Worm (Caenorhabditis elegans): Measurements from ENCODE around the gene cyn-8.

cyn-8 gene

ce11 chrX:8919323-8919722 is 8.2 kb downstream of the cyn-8 start, which contains the start of gene nlp-14:
TSS of gene nlp-14 (minus strand) at chrX:8919423.
- no peak for TF ChIP-seq unc-62 (GFP tag; optimal IDR thresholded peaks at IDR 0.05)

ce11 chrX:8921221-8921620 is 10.1 kb downstream of the cyn-8 start:
- no peak for TF ChIP-seq unc-62 (GFP tag; optimal IDR thresholded peaks at IDR 0.05)

ce11 chrX:8925443-8925842 is 14.3 kb downstream of the cyn-8 start:
- no peak for TF ChIP-seq unc-62 (GFP tag; optimal IDR thresholded peaks at IDR 0.05)

- TF ChIP-seq unc-62 (GFP tag; optimal IDR thresholded peaks at IDR 0.05), result no peak
These were observed 15.2 kb downstream of the cyn-8 start for ce11 chrX:8926341-8926740.

ce11 chrX:8926865-8927264 is 15.8 kb downstream of the cyn-8 start:
- TF ChIP-seq unc-62 (GFP tag; optimal IDR thresholded peaks at IDR 0.05), result no peak

ce11 chrX:8929688-8930087 is 18.6 kb downstream of the cyn-8 start:
- TF ChIP-seq unc-62 (GFP tag; optimal IDR thresholded peaks at IDR 0.05), result no peak

ce11 chrX:8930879-8931278 is 19.8 kb downstream of the cyn-8 start, which contains the start of gene acs-22:
TSS of gene acs-22 (plus strand) at chrX:8931179.
- TF ChIP-seq unc-62 (GFP tag; optimal IDR thresholded peaks at IDR 0.05), result no peak

- TF ChIP-seq unc-62 (GFP tag; optimal IDR thresholded peaks at IDR 0.05), result no peak
These were observed 20.6 kb downstream of the cyn-8 start for ce11 chrX:8931647-8932046.

- no peak for TF ChIP-seq unc-62 (GFP tag; optimal IDR thresholded peaks at IDR 0.05)
These were observed 21.3 kb downstream of the cyn-8 start for ce11 chrX:8932387-8932786.

- no peak for TF ChIP-seq unc-62 (GFP tag; optimal IDR thresholded peaks at IDR 0.05)
These were observed 22.4 kb downstream of the cyn-8 start for ce11 chrX:8933508-8933907.

ce11 chrX:8934246-8934645 is 23.2 kb downstream of the cyn-8 start:
- no peak for TF ChIP-seq unc-62 (GFP tag; optimal IDR thresholded peaks at IDR 0.05)

- no peak for TF ChIP-seq unc-62 (GFP tag; optimal IDR thresholded peaks at IDR 0.05)
These were observed 23.9 kb downstream of the cyn-8 start for ce11 chrX:8934988-8935387.

ce11 chrX:8939389-8939788 is 28.3 kb downstream of the cyn-8 start:
- no peak for TF ChIP-seq unc-62 (GFP tag; optimal IDR thresholded peaks at IDR 0.05)

ce11 chrX:8940059-8940458 is 29.0 kb downstream of the cyn-8 start, which contains the start of gene dylt-2:
TSS of gene dylt-2 (minus strand) at chrX:8940159.
- no peak for TF ChIP-seq unc-62 (GFP tag; optimal IDR thresholded peaks at IDR 0.05)

ce11 chrX:8944078-8944477 is 33.0 kb downstream of the cyn-8 start:
- no peak for TF ChIP-seq unc-62 (GFP tag; optimal IDR thresholded peaks at IDR 0.05)

ce11 chrX:8945011-8945410 is 33.9 kb downstream of the cyn-8 start:
- no peak for TF ChIP-seq unc-62 (GFP tag; optimal IDR thresholded peaks at IDR 0.05)

ce11 chrX:8950507-8951028 is 39.5 kb downstream of the cyn-8 start, which contains the start of gene trk-1:
TSS of gene trk-1 (minus strand) at chrX:8950978.
- TF ChIP-seq unc-62 (GFP tag; optimal IDR thresholded peaks at IDR 0.05), result no peak

ce11 chrX:8952007-8952406 is 40.9 kb downstream of the cyn-8 start:
- TF ChIP-seq unc-62 (GFP tag; optimal IDR thresholded peaks at IDR 0.05), result no peak
